Fruit fly (Drosophila melanogaster): ENCODE data around the gene PLCXD.
A peak's percentile ranks its signal among the peaks of the same experiment; 100 is the strongest.

PLCXD gene

DNA sequence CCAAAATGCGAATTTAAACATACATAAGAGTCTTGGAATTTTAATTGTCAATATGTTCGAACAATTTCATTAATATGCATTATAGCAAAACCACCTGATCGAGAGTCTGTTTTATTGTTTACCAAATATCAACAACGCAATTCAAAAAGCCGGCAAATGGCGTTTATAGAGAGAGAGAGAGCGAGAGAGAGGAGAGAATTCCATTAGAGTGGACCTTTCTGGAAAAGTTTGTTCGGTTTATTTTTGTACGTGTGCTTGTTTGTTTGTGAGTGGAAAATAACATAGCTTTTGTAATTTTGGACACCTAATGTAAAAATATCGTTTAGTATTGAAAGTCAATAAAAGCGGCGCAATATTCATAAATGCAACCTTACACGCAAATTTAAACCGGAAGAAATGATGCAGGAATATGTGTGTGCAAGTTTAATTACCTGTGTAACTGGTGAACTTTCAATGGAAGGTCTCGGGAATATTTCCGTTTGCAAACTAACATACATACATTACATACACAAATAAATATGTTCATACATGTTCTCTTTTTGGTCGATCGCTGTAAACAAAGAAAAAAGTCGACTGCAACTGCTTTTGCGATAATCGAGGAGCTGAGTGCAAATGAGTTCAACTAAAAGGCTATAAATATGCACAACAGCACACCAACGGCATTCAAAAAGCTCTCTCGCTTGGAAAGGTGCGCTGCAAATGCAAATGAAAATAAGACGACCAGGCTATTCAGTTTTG lies 4.4 kb upstream of the PLCXD start, which contains the start of gene CG6785 (continued):
- TF ChIP-seq HLH106 (tag; optimal IDR thresholded peaks at IDR 0.05) (peak; percentile 69), dsf (GFP tag; optimal IDR thresholded peaks at IDR 0.05; ENCODE audit: borderline replicate concordance) (peak; percentile 2), Dif (GFP tag; optimal IDR thresholded peaks at IDR 0.05; ENCODE audit: partially characterized antibody) (peak; percentile 71), Mio (GFP tag; optimal IDR thresholded peaks at IDR 0.05) (peak; percentile 33), sage (GFP tag; optimal IDR thresholded peaks at IDR 0.05) (peak; percentile 67), sv (GFP tag; optimal IDR thresholded peaks at IDR 0.05) (peak; percentile 64), Dfd (GFP tag; optimal IDR thresholded peaks at IDR 0.05) (no peak), Jra (GFP tag; optimal IDR thresholded peaks at IDR 0.05) (peak; percentile 74), GATAd (GFP tag; optimal IDR thresholded peaks at IDR 0.05) (no peak), foxo (GFP tag; optimal IDR thresholded peaks at IDR 0.05) (peak; percentile 66 to 84), usp (GFP tag; optimal IDR thresholded peaks at IDR 0.05) (no peak)

DNA sequence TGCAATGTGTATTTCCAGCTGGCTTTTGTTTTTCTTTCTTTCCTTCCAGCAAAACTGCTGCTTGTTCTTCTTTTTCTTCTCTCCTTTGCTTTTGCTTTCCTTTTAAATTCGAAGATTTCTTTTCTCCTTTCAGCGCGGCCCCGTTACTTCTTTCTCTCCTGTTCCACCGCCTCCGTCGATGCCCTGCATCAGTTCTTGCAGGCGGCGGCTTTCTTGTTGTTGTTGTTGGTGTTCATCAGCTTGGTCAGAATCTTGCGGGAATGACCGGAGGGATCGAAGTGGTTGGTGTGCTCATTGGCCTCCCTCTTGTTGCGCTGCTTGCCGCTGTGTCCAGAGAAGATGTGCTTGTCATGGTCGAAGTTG lies 3.7 kb upstream of the PLCXD start:
- peak; percentile 18 for TF ChIP-seq Vsx2 (GFP tag; optimal IDR thresholded peaks at IDR 0.05; ENCODE audit: partially characterized antibody)
- TF ChIP-seq CG9705 (GFP tag; optimal IDR thresholded peaks at IDR 0.05) = no peak
- peak; percentile 95 for TF ChIP-seq psq (GFP tag; optimal IDR thresholded peaks at IDR 0.05)
- TF ChIP-seq lola (GFP tag; optimal IDR thresholded peaks at IDR 0.05) = peak; percentile 59
- TF ChIP-seq fru (GFP tag; optimal IDR thresholded peaks at IDR 0.05) = no peak
- TF ChIP-seq Sp1 (GFP tag; optimal IDR thresholded peaks at IDR 0.05) = no peak

DNA sequence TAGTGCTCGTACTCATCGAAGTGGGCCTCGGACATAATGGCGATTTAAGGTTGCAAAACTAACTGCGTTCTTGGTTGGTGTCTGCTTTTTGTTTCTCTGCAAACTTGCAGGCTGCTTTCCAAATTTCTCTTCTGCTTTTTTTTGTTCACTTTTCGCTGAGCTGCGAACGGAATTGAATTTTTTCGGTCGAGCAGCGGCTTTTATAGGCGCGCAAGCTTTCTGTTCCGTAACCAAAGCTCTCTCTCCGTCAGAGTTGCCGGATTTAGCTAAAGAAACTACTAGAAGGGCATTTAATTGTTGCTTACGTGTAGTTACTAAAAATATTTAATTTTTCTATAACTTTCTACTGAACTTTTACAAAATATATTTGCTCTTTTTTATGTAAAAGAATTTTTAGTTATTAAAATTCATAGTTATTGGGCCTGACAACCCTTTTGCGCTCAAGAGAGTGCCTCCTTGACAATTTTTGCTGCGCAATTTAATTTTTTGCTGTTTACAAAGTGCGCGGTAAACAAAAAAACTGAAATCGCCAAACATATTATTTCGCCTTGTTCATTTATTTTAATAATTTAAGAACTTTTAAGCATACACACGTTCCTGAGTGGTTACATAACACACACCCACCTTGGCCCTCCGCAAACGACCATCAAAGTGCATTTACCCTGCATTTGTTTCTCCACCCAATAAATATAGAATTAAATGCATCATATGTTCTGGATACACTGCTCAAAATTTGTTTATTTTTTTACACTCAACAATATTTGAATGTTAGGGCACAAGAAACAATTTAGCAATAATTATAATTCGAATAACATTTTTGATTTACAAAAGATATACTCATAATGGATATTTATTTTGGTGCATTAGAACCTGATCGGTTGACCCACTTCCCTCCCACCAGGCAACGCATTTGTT lies 3.0 kb upstream of the PLCXD start, which contains the start of gene CG6770:
CG6770 (minus strand) TSS at position 178 of the 915 bp plus-strand sequence.
- TF ChIP-seq h (GFP tag; optimal IDR thresholded peaks at IDR 0.05) (peak; percentile 91), Vsx2 (GFP tag; optimal IDR thresholded peaks at IDR 0.05; ENCODE audit: partially characterized antibody) (peak; percentile 24), ey (GFP tag; optimal IDR thresholded peaks at IDR 0.05) (peak; percentile 82), sv (GFP tag; optimal IDR thresholded peaks at IDR 0.05) (peak; percentile 45), usp (GFP tag; optimal IDR thresholded peaks at IDR 0.05) (no peak), Hr83 (GFP tag; optimal IDR thresholded peaks at IDR 0.05; ENCODE audit: poor library complexity, severe bottlenecking) (peak; percentile 42), Myc (optimal IDR thresholded peaks at IDR 0.05) (no peak), Abd-B (GFP tag; optimal IDR thresholded peaks at IDR 0.05) (no peak), pan (optimal IDR thresholded peaks at IDR 0.05) (no peak), woc (GFP tag; optimal IDR thresholded peaks at IDR 0.05) (peak; percentile 77), jim (GFP tag; optimal IDR thresholded peaks at IDR 0.05) (peak; percentile 76), Sp1 (GFP tag; optimal IDR thresholded peaks at IDR 0.05) (peak; percentile 95), CG9705 (GFP tag; optimal IDR thresholded peaks at IDR 0.05) (peak; percentile 81), Jra (GFP tag; optimal IDR thresholded peaks at IDR 0.05) (peak; percentile 66), Hnf4 (GFP tag; optimal IDR thresholded peaks at IDR 0.05) (peak; percentile 71), psq (GFP tag; optimal IDR thresholded peaks at IDR 0.05) (peak; percentile 61), tai (GFP tag; optimal IDR thresholded peaks at IDR 0.05) (peak; percentile 76), HLH106 (tag; optimal IDR thresholded peaks at IDR 0.05) (peak; percentile 93), lola (GFP tag; optimal IDR thresholded peaks at IDR 0.05) (no peak), N (GFP tag; optimal IDR thresholded peaks at IDR 0.05) (no peak), rgr (GFP tag; optimal IDR thresholded peaks at IDR 0.05) (peak; percentile 90), fru (GFP tag; optimal IDR thresholded peaks at IDR 0.05) (peak; percentile 81), foxo (GFP tag; optimal IDR thresholded peaks at IDR 0.05) (peak; percentile 73 to 89), Mio (GFP tag; optimal IDR thresholded peaks at IDR 0.05) (peak; percentile 31), Dif (GFP tag; optimal IDR thresholded peaks at IDR 0.05; ENCODE audit: partially characterized antibody) (no peak), dmrt93B (GFP tag; optimal IDR thresholded peaks at IDR 0.05) (peak; percentile 71), OdsH (GFP tag; optimal IDR thresholded peaks at IDR 0.05) (peak; percentile 85), sage (GFP tag; optimal IDR thresholded peaks at IDR 0.05) (peak; percentile 89), Dfd (GFP tag; optimal IDR thresholded peaks at IDR 0.05) (no peak), GATAd (GFP tag; optimal IDR thresholded peaks at IDR 0.05) (no peak), CrebA (GFP tag; optimal IDR thresholded peaks at IDR 0.05; ENCODE audit: borderline replicate concordance) (peak; percentile 90), Rel (GFP tag; optimal IDR thresholded peaks at IDR 0.05) (peak; percentile 70), Rel (tag; optimal IDR thresholded peaks at IDR 0.05) (peak; percentile 84), Hr78 (GFP tag; optimal IDR thresholded peaks at IDR 0.05) (no peak), dl (GFP tag; optimal IDR thresholded peaks at IDR 0.05; ENCODE audit: insufficient read depth in 1 of 2, partially characterized antibody in 2 of 2) (no peak), CG32264 (GFP tag; optimal IDR thresholded peaks at IDR 0.05) (no peak), dsf (GFP tag; optimal IDR thresholded peaks at IDR 0.05; ENCODE audit: borderline replicate concordance) (peak; percentile 54), br (GFP tag; optimal IDR thresholded peaks at IDR 0.05) (peak; percentile 87), brk (GFP tag; optimal IDR thresholded peaks at IDR 0.05) (peak; percentile 79)

All from whole organism, wandering third instar larva.